Fruit fly (Drosophila melanogaster) whole organism: ENCODE data around the gene CG2129.

Experiments used
- CG8478 ChIP-seq: fragments of >200 bp; optimal IDR thresholded peaks from 2 replicates; lab custom pipeline; 2018; ENCODE audit warnings: inconsistent platforms
- Dll ChIP-seq: fragments of >200 bp; optimal IDR thresholded peaks from 2 replicates; lab custom pipeline; 2017
- pan ChIP-seq: fragments of >200 bp; optimal IDR thresholded peaks from 2 replicates; lab custom pipeline; 2017
- psq ChIP-seq: fragments of >200 bp; optimal IDR thresholded peaks from 2 replicates; lab custom pipeline; 2017

DNA sequence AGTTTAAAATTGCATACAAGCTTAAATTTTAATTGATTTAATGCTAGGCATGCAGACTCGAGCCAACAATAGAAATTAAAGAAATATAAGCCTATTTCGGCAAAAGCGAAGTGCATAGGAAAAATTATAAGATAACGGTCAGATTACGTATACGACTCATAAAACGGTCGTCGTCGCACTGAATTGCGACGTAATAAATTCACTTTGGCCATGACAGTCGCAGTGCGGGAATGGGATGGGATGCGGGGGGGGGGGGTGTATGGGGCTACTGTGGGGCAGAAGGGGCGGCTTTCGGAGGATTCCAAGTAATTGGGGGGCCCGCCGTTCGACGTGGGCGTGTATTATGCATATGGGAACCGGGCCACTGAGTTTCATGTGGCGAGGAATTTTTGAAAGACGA, 34.7 kb upstream of the CG2129 start:
- TF ChIP-seq pan (lab: Kevin White, UChicago) (no peak), psq (no peak), Dll (lab: Kevin White, UChicago) (no peak), CG8478 (lab: Kevin White, UChicago) (no peak)
